Fruit fly (Drosophila melanogaster): ENCODE data around the gene Hsp68.

The Hsp68 gene

dm6 chr3R:24079110-24079509, 22.0 kb upstream of the Hsp68 start (continued):
- TF ChIP-seq Antp (GFP tag; optimal IDR thresholded peaks at IDR 0.05) = no peak
- no peak for TF ChIP-seq prd (optimal IDR thresholded peaks at IDR 0.05)
- 0 out of 3 replicates have a peak, but pooled peaks have one; percentile 22 for TF ChIP-seq prd (GFP tag; IDR thresholded peaks at IDR 0.05)
- TF ChIP-seq CG18599 (GFP tag; optimal IDR thresholded peaks at IDR 0.05) = peak; percentile 8

DNA sequence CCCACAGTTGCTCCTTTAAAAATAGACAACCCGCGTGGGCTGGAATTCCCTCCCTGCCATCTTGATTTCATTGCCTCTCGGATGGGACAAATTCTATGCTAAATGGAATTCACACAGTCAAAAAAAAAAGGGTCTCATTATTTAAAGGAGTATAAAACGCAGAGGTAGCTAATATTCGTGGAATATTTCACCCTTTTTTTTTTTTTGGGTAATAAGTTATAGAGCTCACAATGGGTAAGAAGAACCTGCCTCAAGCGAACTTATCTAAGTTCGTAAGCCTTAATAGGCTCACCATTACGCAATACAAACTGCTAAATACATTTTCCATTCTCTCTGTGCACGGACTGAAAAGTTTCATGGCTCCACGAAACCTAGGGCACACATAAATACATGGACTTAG, 16.6 kb upstream of the Hsp68 start:
- TF ChIP-seq CG14710 (tag; optimal IDR thresholded peaks at IDR 0.05) (no peak), slbo (GFP tag; IDR thresholded peaks at IDR 0.05) (peak; percentile 53; the same call in 1 of the 2 replicates), Hr51 (GFP tag; optimal IDR thresholded peaks at IDR 0.05) (peak in 1 of 2 experiments; percentile 27), chm (GFP tag; IDR thresholded peaks at IDR 0.05) (no peak), gfzf (GFP tag; optimal IDR thresholded peaks at IDR 0.05) (no peak), CG15514 (GFP tag; optimal IDR thresholded peaks at IDR 0.05) (peak; percentile 19), CG11456 (GFP tag; IDR thresholded peaks at IDR 0.05) (peak; percentile 8; the same call in 1 of the 3 replicates), CG13424 (tag; optimal IDR thresholded peaks at IDR 0.05) (no peak), BtbVII (GFP tag; optimal IDR thresholded peaks at IDR 0.05) (peak; percentile 51), ind (GFP tag; optimal IDR thresholded peaks at IDR 0.05) (peak; percentile 0), wor (GFP tag; IDR thresholded peaks at IDR 0.05) (no peak), NK7.1 (GFP tag; optimal IDR thresholded peaks at IDR 0.05) (no peak), CG14860 (GFP tag; IDR thresholded peaks at IDR 0.05; ENCODE audit: partially characterized antibody) (no peak), Fer1 (GFP tag; optimal IDR thresholded peaks at IDR 0.05) (peak; percentile 56), CG17912 (GFP tag; optimal IDR thresholded peaks at IDR 0.05) (no peak), pnt (GFP tag; optimal IDR thresholded peaks at IDR 0.05) (no peak), CG1832 (GFP tag; optimal IDR thresholded peaks at IDR 0.05) (no peak), CG4730 (GFP tag; IDR thresholded peaks at IDR 0.05) (no peak), BEAF-32 (GFP tag; optimal IDR thresholded peaks at IDR 0.05) (no peak), CG7839 (tag; optimal IDR thresholded peaks at IDR 0.05) (peak; percentile 44), CG3281 (GFP tag; optimal IDR thresholded peaks at IDR 0.05) (peak; percentile 40), CG8388 (GFP tag; optimal IDR thresholded peaks at IDR 0.05) (no peak), NfI (GFP tag; optimal IDR thresholded peaks at IDR 0.05) (peak; percentile 26), dmrt99B (tag; optimal IDR thresholded peaks at IDR 0.05) (peak; percentile 23), CG15269 (tag; optimal IDR thresholded peaks at IDR 0.05) (peak; percentile 45), sna (GFP tag; IDR thresholded peaks at IDR 0.05; ENCODE audit: partially characterized antibody) (no peak), CG11085 (GFP tag; IDR thresholded peaks at IDR 0.05) (no peak), usp (GFP tag; optimal IDR thresholded peaks at IDR 0.05) (no peak), CG11695 (GFP tag; IDR thresholded peaks at IDR 0.05) (no peak), CG13123 (GFP tag; optimal IDR thresholded peaks at IDR 0.05) (no peak), caup (GFP tag; optimal IDR thresholded peaks at IDR 0.05; ENCODE audit: severe bottlenecking) (peak; percentile 41), CG9727 (GFP tag; optimal IDR thresholded peaks at IDR 0.05) (peak; percentile 2), CG18599 (GFP tag; optimal IDR thresholded peaks at IDR 0.05) (peak; percentile 71), CG17359 (tag; optimal IDR thresholded peaks at IDR 0.05) (no peak), dysf (GFP tag; IDR thresholded peaks at IDR 0.05) (0 out of 3 replicates have a peak, but pooled peaks have one; percentile 45), Hmr (GFP tag; optimal IDR thresholded peaks at IDR 0.05) (peak; percentile 48), Xrp1 (GFP tag; IDR thresholded peaks at IDR 0.05) (no peak), Hand (GFP tag; optimal IDR thresholded peaks at IDR 0.05) (peak; percentile 71), Ets97D (GFP tag; optimal IDR thresholded peaks at IDR 0.05) (no peak), MESR4 (GFP tag; optimal IDR thresholded peaks at IDR 0.05) (no peak), crc (GFP tag; optimal IDR thresholded peaks at IDR 0.05) (no peak), Ada2b (GFP tag; IDR thresholded peaks at IDR 0.05) (peak; percentile 5; the same call in 1 of the 2 replicates), Pdp1 (GFP tag; optimal IDR thresholded peaks at IDR 0.05) (peak in 1 of 2 experiments; percentile 13), CG14965 (GFP tag; optimal IDR thresholded peaks at IDR 0.05; ENCODE audit: borderline replicate concordance) (no peak), Oli (tag; optimal IDR thresholded peaks at IDR 0.05) (peak; percentile 5)

Measured in whole organism, embryonic.